Fruit fly (Drosophila melanogaster) whole organism, pupa: ENCODE data around the gene CG18788.

Experiments
- CG10348 ChIP-seq: fragments of 200-800 bp; sonication (Bioruptor generic); IDR thresholded peaks from 2 replicates; pipeline ENCODE4 v1.3.6; 2022; ENCODE audit warnings: missing biosample characterization, missing genetic modification characterization
- CG12605 ChIP-seq: fragments of 200-800 bp; sonication (Bioruptor generic); IDR thresholded peaks from 2 replicates; pipeline ENCODE4 v1.3.6; 2022; ENCODE audit warnings: missing biosample characterization, missing genetic modification characterization
- CG13204 ChIP-seq: fragments of 200-800 bp; sonication (Bioruptor generic); optimal IDR thresholded peaks from 2 replicates; lab custom pipeline; 2018; ENCODE audit warnings: missing biosample characterization, mild to moderate bottlenecking, missing genetic modification characterization, moderate library complexity
- CG14655 ChIP-seq: fragments of 200-800 bp; sonication (Bioruptor generic); optimal IDR thresholded peaks from 3 replicates; lab custom pipeline; 2017; ENCODE audit warnings: mild to moderate bottlenecking, missing biosample characterization, missing genetic modification reagents, missing genetic modification characterization
- CG15710 ChIP-seq: fragments of 200-800 bp; sonication (Bioruptor generic); optimal IDR thresholded peaks from 2 replicates; lab custom pipeline; 2018; ENCODE audit warnings: missing biosample characterization, mild to moderate bottlenecking, missing genetic modification characterization, moderate library complexity
- CG17806 ChIP-seq: fragments of 200-800 bp; sonication (Bioruptor generic); optimal IDR thresholded peaks from 2 replicates; lab custom pipeline; 2018; ENCODE audit warnings: missing biosample characterization, mild to moderate bottlenecking, missing genetic modification characterization, moderate library complexity
- CG32121 ChIP-seq: fragments of 200-800 bp; sonication (Bioruptor generic); IDR thresholded peaks from 2 replicates; pipeline ENCODE4 v1.3.6; 2022; ENCODE audit warnings: missing biosample characterization, missing genetic modification characterization
- CG34367 ChIP-seq: fragments of 200-800 bp; sonication (Bioruptor generic); optimal IDR thresholded peaks from 2 replicates; lab custom pipeline; 2018; ENCODE audit warnings: missing biosample characterization, mild to moderate bottlenecking, missing genetic modification characterization
- CG4496 ChIP-seq: fragments of 200-800 bp; sonication (Bioruptor generic); IDR thresholded peaks from 3 replicates; pipeline ENCODE4 v1.3.6; 2022; ENCODE audit warnings: missing biosample characterization, missing genetic modification characterization
- CG8159 ChIP-seq: fragments of 200-800 bp; sonication (Bioruptor generic); optimal IDR thresholded peaks from 3 replicates; lab custom pipeline; 2018; ENCODE audit warnings: missing biosample characterization, mild to moderate bottlenecking, missing genetic modification characterization, moderate library complexity
- CG8301 ChIP-seq: fragments of 200-800 bp; sonication (Bioruptor generic); optimal IDR thresholded peaks from 2 replicates; lab custom pipeline; 2018; ENCODE audit warnings: missing biosample characterization, mild to moderate bottlenecking, missing genetic modification characterization
- CG9948 ChIP-seq: fragments of 200-800 bp; sonication (Bioruptor generic); optimal IDR thresholded peaks from 2 replicates; lab custom pipeline; 2018; ENCODE audit warnings: missing biosample characterization, mild to moderate bottlenecking, missing genetic modification characterization, moderate library complexity
- D1 ChIP-seq: fragments of 200-800 bp; sonication (Bioruptor generic); optimal IDR thresholded peaks from 2 replicates; lab custom pipeline; 2018; ENCODE audit warnings: missing biosample characterization, mild to moderate bottlenecking, missing genetic modification characterization, moderate library complexity
- EcR ChIP-seq: fragments of 200-800 bp; sonication (Bioruptor generic); optimal IDR thresholded peaks from 3 replicates; lab custom pipeline; 2019; ENCODE audit warnings: missing biosample characterization, missing genetic modification characterization, mild to moderate bottlenecking, moderate library complexity, missing genetic modification reagents
- Ets98B ChIP-seq: fragments of 200-800 bp; sonication (Bioruptor generic); IDR thresholded peaks from 2 replicates; pipeline ENCODE4 v1.3.6; 2022; ENCODE audit warnings: missing biosample characterization, missing genetic modification characterization
- Pif1A ChIP-seq: fragments of 200-800 bp; sonication (Bioruptor generic); optimal IDR thresholded peaks from 3 replicates; lab custom pipeline; 2016; ENCODE audit warnings: missing biosample characterization, missing genetic modification characterization
- Pif1B ChIP-seq: fragments of 200-800 bp; sonication (Bioruptor generic); optimal IDR thresholded peaks from 3 replicates; lab custom pipeline; 2016; ENCODE audit warnings: missing biosample characterization, missing genetic modification characterization
- Snoo ChIP-seq: fragments of 200-800 bp; sonication (Bioruptor generic); optimal IDR thresholded peaks from 3 replicates; lab custom pipeline; 2017; ENCODE audit warnings: missing biosample characterization, mild to moderate bottlenecking, missing genetic modification characterization, inconsistent platforms
- fd96Ca ChIP-seq: fragments of 200-800 bp; sonication (Bioruptor generic); IDR thresholded peaks from 3 replicates; pipeline ENCODE4 v1.3.6; 2022; ENCODE audit warnings: missing biosample characterization, missing genetic modification characterization
- gl ChIP-seq: fragments of 200-800 bp; sonication (Bioruptor generic); optimal IDR thresholded peaks from 2 replicates; lab custom pipeline; 2018; ENCODE audit warnings: missing biosample characterization, mild to moderate bottlenecking, missing genetic modification characterization
- rn ChIP-seq: fragments of 200-800 bp; sonication (Bioruptor generic); IDR thresholded peaks from 2 replicates; pipeline ENCODE4 v1.3.6; 2022; ENCODE audit warnings: missing biosample characterization, missing genetic modification characterization

Gene CG18788

dm6 chr2L:12010100-12010876, 23.7 kb upstream of the CG18788 start:
- TF ChIP-seq CG8301 (no peak), Ets98B (GFP tag; lab: Robert Waterston, UW) (no peak), EcR (GFP tag; lab: Kevin White, UChicago) (peak; percentile 93), Pif1A (GFP tag; lab: Kevin White, UChicago) (no peak), CG9948 (tag; lab: Kevin White, UChicago) (no peak), CG4496 (GFP tag; lab: Robert Waterston, UW) (no peak), Pif1B (peak; percentile 18), CG32121 (no peak), fd96Ca (GFP tag; lab: Robert Waterston, UW) (no peak), CG12605 (GFP tag; lab: Robert Waterston, UW) (no peak), CG17806 (no peak), CG13204 (GFP tag; lab: Kevin White, UChicago) (peak; percentile 91), CG15710 (no peak), gl (peak; percentile 3), Snoo (tag; lab: Kevin White, UChicago) (peak; percentile 30), CG14655 (GFP tag; lab: Kevin White, UChicago) (peak; percentile 19), D1 (tag; lab: Kevin White, UChicago) (no peak), rn (GFP tag; lab: Robert Waterston, UW) (no peak), CG34367 (tag; lab: Kevin White, UChicago) (no peak)

- TF ChIP-seq CG14655 (GFP tag; lab: Kevin White, UChicago) (peak; percentile 92), CG4496 (GFP tag; lab: Robert Waterston, UW) (no peak), EcR (GFP tag; lab: Kevin White, UChicago) (no peak), CG32121 (no peak), CG9948 (tag; lab: Kevin White, UChicago) (peak; percentile 92), Pif1A (GFP tag; lab: Kevin White, UChicago) (peak; percentile 90), CG8301 (peak; percentile 93), CG8159 (tag; lab: Kevin White, UChicago) (peak; percentile 96), CG10348 (GFP tag; lab: Robert Waterston, UW) (no peak), fd96Ca (GFP tag; lab: Robert Waterston, UW) (no peak), Pif1B (peak; percentile 81), Snoo (tag; lab: Kevin White, UChicago) (peak; percentile 93), rn (GFP tag; lab: Robert Waterston, UW) (no peak), CG34367 (tag; lab: Kevin White, UChicago) (peak; percentile 90), CG12605 (GFP tag; lab: Robert Waterston, UW) (no peak), gl (peak; percentile 82), CG13204 (GFP tag; lab: Kevin White, UChicago) (peak; percentile 71), D1 (tag; lab: Kevin White, UChicago) (no peak), Ets98B (GFP tag; lab: Robert Waterston, UW) (no peak), CG15710 (peak; percentile 93), CG17806 (peak; percentile 90)
These were observed 22.9 kb upstream of the CG18788 start for dm6 chr2L:12010877-12011666.

DNA sequence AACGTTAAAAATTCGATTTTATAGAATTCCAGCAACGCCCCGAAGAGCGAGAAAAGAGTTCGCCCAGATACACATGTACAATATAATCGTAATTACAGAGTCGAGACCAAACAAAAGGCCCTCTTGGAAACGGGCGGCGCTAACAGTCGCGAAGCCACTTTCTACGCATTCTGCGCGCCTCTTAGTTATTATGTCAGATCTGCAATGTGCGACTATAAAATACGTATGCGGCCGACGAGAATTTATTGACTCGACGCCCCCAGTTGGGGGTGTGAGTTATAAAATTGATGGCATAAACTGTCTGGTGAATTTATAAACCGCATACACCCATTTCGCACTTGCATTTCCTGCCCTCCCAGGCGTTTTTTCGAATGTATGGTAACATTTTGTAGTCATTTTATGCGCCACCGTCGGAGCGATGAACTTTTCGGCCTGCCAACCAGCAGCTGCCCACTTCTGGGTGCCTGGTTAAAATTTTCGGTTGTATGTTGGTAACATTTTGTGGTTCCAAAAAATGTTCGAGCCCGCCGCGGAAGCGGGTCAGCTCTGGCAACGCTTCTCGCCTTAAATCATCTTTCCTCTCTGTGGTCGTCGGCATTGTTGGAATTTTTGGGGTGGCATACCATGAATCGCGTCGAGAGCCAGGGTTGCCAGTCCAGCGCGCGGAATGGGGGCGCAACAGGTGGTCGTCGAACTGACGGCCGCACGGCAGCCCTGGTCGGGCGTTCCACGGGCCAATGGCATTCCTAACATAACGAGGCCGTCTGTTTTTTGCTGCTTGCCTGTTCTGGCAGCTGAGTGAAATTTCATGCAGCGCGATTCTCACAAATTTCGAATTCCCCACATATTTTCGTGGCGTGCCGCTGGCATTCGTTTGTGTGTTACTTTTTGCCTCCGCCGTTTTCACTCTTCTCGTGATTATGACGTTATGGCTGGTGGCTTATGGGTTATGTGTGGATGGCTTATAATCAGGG, 22.0 kb upstream of the CG18788 start:
- TF ChIP-seq CG8301 (peak; percentile 58), CG9948 (tag; lab: Kevin White, UChicago) (peak; percentile 35), CG14655 (GFP tag; lab: Kevin White, UChicago) (peak; percentile 67), CG12605 (GFP tag; lab: Robert Waterston, UW) (no peak), CG8159 (tag; lab: Kevin White, UChicago) (peak; percentile 64), Snoo (tag; lab: Kevin White, UChicago) (peak; percentile 66), CG32121 (no peak), gl (peak; percentile 48), CG34367 (tag; lab: Kevin White, UChicago) (peak; percentile 13), CG15710 (peak; percentile 54), CG17806 (peak; percentile 51), EcR (GFP tag; lab: Kevin White, UChicago) (peak; percentile 100), Pif1B (peak; percentile 73), CG10348 (GFP tag; lab: Robert Waterston, UW) (no peak), CG13204 (GFP tag; lab: Kevin White, UChicago) (peak; percentile 96)

dm6 chr2L:12013243-12013642, 20.7 kb upstream of the CG18788 start:
- TF ChIP-seq CG12605 (GFP tag; lab: Robert Waterston, UW) (no peak), Pif1A (GFP tag; lab: Kevin White, UChicago) (no peak), EcR (GFP tag; lab: Kevin White, UChicago) (no peak), fd96Ca (GFP tag; lab: Robert Waterston, UW) (no peak), Snoo (tag; lab: Kevin White, UChicago) (no peak), CG4496 (GFP tag; lab: Robert Waterston, UW) (no peak), CG32121 (no peak), CG34367 (tag; lab: Kevin White, UChicago) (peak; percentile 10), CG15710 (peak; percentile 37), CG9948 (tag; lab: Kevin White, UChicago) (peak; percentile 31), CG8301 (no peak), CG8159 (tag; lab: Kevin White, UChicago) (peak; percentile 57), gl (no peak), CG17806 (peak; percentile 34), D1 (tag; lab: Kevin White, UChicago) (no peak), Pif1B (peak; percentile 0), CG14655 (GFP tag; lab: Kevin White, UChicago) (no peak), rn (GFP tag; lab: Robert Waterston, UW) (no peak)
